Fruit fly (Drosophila melanogaster) whole organism, pupa: Measurements from ENCODE around the gene CG1105.

Experiments used
- CG10348 ChIP-seq: fragments of 200-800 bp; sonication (Bioruptor generic); IDR thresholded peaks from 2 replicates; pipeline ENCODE4 v1.3.6; 2022; ENCODE audit warnings: missing biosample characterization, missing genetic modification characterization
- CG12605 ChIP-seq: fragments of 200-800 bp; sonication (Bioruptor generic); IDR thresholded peaks from 2 replicates; pipeline ENCODE4 v1.3.6; 2022; ENCODE audit warnings: missing biosample characterization, missing genetic modification characterization
- CG13204 ChIP-seq: fragments of 200-800 bp; sonication (Bioruptor generic); optimal IDR thresholded peaks from 2 replicates; lab custom pipeline; 2018; ENCODE audit warnings: missing biosample characterization, mild to moderate bottlenecking, missing genetic modification characterization, moderate library complexity
- CG14655 ChIP-seq: fragments of 200-800 bp; sonication (Bioruptor generic); optimal IDR thresholded peaks from 3 replicates; lab custom pipeline; 2017; ENCODE audit warnings: mild to moderate bottlenecking, missing biosample characterization, missing genetic modification reagents, missing genetic modification characterization
- CG15710 ChIP-seq: fragments of 200-800 bp; sonication (Bioruptor generic); optimal IDR thresholded peaks from 2 replicates; lab custom pipeline; 2018; ENCODE audit warnings: missing biosample characterization, mild to moderate bottlenecking, missing genetic modification characterization, moderate library complexity
- CG17806 ChIP-seq: fragments of 200-800 bp; sonication (Bioruptor generic); optimal IDR thresholded peaks from 2 replicates; lab custom pipeline; 2018; ENCODE audit warnings: missing biosample characterization, mild to moderate bottlenecking, missing genetic modification characterization, moderate library complexity
- CG32121 ChIP-seq: fragments of 200-800 bp; sonication (Bioruptor generic); IDR thresholded peaks from 2 replicates; pipeline ENCODE4 v1.3.6; 2022; ENCODE audit warnings: missing biosample characterization, missing genetic modification characterization
- CG34367 ChIP-seq: fragments of 200-800 bp; sonication (Bioruptor generic); optimal IDR thresholded peaks from 2 replicates; lab custom pipeline; 2018; ENCODE audit warnings: missing biosample characterization, mild to moderate bottlenecking, missing genetic modification characterization
- CG4496 ChIP-seq: fragments of 200-800 bp; sonication (Bioruptor generic); IDR thresholded peaks from 3 replicates; pipeline ENCODE4 v1.3.6; 2022; ENCODE audit warnings: missing biosample characterization, missing genetic modification characterization
- CG8159 ChIP-seq: fragments of 200-800 bp; sonication (Bioruptor generic); optimal IDR thresholded peaks from 3 replicates; lab custom pipeline; 2018; ENCODE audit warnings: missing biosample characterization, mild to moderate bottlenecking, missing genetic modification characterization, moderate library complexity
- CG8301 ChIP-seq: fragments of 200-800 bp; sonication (Bioruptor generic); optimal IDR thresholded peaks from 2 replicates; lab custom pipeline; 2018; ENCODE audit warnings: missing biosample characterization, mild to moderate bottlenecking, missing genetic modification characterization
- CG9948 ChIP-seq: fragments of 200-800 bp; sonication (Bioruptor generic); optimal IDR thresholded peaks from 2 replicates; lab custom pipeline; 2018; ENCODE audit warnings: missing biosample characterization, mild to moderate bottlenecking, missing genetic modification characterization, moderate library complexity
- D1 ChIP-seq: fragments of 200-800 bp; sonication (Bioruptor generic); optimal IDR thresholded peaks from 2 replicates; lab custom pipeline; 2018; ENCODE audit warnings: missing biosample characterization, mild to moderate bottlenecking, missing genetic modification characterization, moderate library complexity
- EcR ChIP-seq: fragments of 200-800 bp; sonication (Bioruptor generic); optimal IDR thresholded peaks from 3 replicates; lab custom pipeline; 2019; ENCODE audit warnings: missing biosample characterization, missing genetic modification characterization, mild to moderate bottlenecking, moderate library complexity, missing genetic modification reagents
- Ets98B ChIP-seq: fragments of 200-800 bp; sonication (Bioruptor generic); IDR thresholded peaks from 2 replicates; pipeline ENCODE4 v1.3.6; 2022; ENCODE audit warnings: missing biosample characterization, missing genetic modification characterization
- Pif1A ChIP-seq: fragments of 200-800 bp; sonication (Bioruptor generic); optimal IDR thresholded peaks from 3 replicates; lab custom pipeline; 2016; ENCODE audit warnings: missing biosample characterization, missing genetic modification characterization
- Pif1B ChIP-seq: fragments of 200-800 bp; sonication (Bioruptor generic); optimal IDR thresholded peaks from 3 replicates; lab custom pipeline; 2016; ENCODE audit warnings: missing biosample characterization, missing genetic modification characterization
- Snoo ChIP-seq: fragments of 200-800 bp; sonication (Bioruptor generic); optimal IDR thresholded peaks from 3 replicates; lab custom pipeline; 2017; ENCODE audit warnings: missing biosample characterization, mild to moderate bottlenecking, missing genetic modification characterization, inconsistent platforms
- fd96Ca ChIP-seq: fragments of 200-800 bp; sonication (Bioruptor generic); IDR thresholded peaks from 3 replicates; pipeline ENCODE4 v1.3.6; 2022; ENCODE audit warnings: missing biosample characterization, missing genetic modification characterization
- gl ChIP-seq: fragments of 200-800 bp; sonication (Bioruptor generic); optimal IDR thresholded peaks from 2 replicates; lab custom pipeline; 2018; ENCODE audit warnings: missing biosample characterization, mild to moderate bottlenecking, missing genetic modification characterization
- rn ChIP-seq: fragments of 200-800 bp; sonication (Bioruptor generic); IDR thresholded peaks from 2 replicates; pipeline ENCODE4 v1.3.6; 2022; ENCODE audit warnings: missing biosample characterization, missing genetic modification characterization

Gene CG1105

DNA sequence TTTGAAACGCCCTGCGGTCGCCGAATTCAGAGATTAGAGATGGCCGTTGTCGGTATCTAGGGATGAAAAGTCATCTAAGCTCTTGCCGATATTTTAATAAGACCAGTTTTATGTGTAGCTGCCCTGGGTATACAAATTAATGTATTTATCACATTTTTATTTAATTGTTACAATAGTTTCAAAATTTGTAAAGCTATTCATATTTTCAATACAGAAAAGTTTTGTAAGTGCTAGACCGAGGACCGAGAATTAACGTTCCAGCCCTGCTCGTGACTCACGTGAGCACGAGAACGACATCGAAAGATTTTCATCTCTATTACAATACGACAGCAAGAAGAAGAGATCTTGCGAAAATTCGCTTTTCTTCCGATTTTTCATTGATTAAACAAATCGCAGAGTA, at the start of gene CG1105, which contains the start of gene CG1965:
TSS of gene CG1105 (minus strand) at position 45 of the 400 bp plus-strand sequence.
TSS of gene CG1965 (plus strand) at position 310 of the 400 bp plus-strand sequence.
- no peak for TF ChIP-seq Pif1B (GFP tag; lab: Kevin White, UChicago)
- TF ChIP-seq EcR: peak; percentile 15
- peak; percentile 83 for TF ChIP-seq CG8159 (tag; lab: Kevin White, UChicago)
- peak; percentile 87 for TF ChIP-seq Pif1A (GFP tag; lab: Kevin White, UChicago)
- TF ChIP-seq CG13204 (GFP tag; lab: Kevin White, UChicago): no peak
- peak; percentile 79 for TF ChIP-seq Ets98B (GFP tag; lab: Robert Waterston, UW)
- peak; percentile 80 for TF ChIP-seq CG17806 (tag; lab: Kevin White, UChicago)
- TF ChIP-seq CG4496 (GFP tag; lab: Robert Waterston, UW): peak; percentile 89
- peak; percentile 88 for TF ChIP-seq rn (GFP tag; lab: Robert Waterston, UW)
- no peak for TF ChIP-seq CG8301 (tag; lab: Kevin White, UChicago)
- TF ChIP-seq fd96Ca: peak; percentile 92
- TF ChIP-seq CG34367 (tag; lab: Kevin White, UChicago): peak; percentile 68
- TF ChIP-seq CG15710: peak; percentile 85
- no peak for TF ChIP-seq D1 (tag; lab: Kevin White, UChicago)
- peak; percentile 14 for TF ChIP-seq gl (tag; lab: Kevin White, UChicago)
- peak; percentile 85 for TF ChIP-seq CG32121
- TF ChIP-seq CG14655 (GFP tag; lab: Kevin White, UChicago): no peak
- TF ChIP-seq CG9948: peak; percentile 74
- TF ChIP-seq CG12605 (GFP tag; lab: Robert Waterston, UW): peak; percentile 67
- peak; percentile 76 for TF ChIP-seq CG10348 (GFP tag; lab: Robert Waterston, UW)
- TF ChIP-seq Snoo (tag; lab: Kevin White, UChicago): peak; percentile 75

dm6 chr3R:7116511-7116910, 49.6 kb upstream of the CG1105 start:
- TF ChIP-seq CG10348 (GFP tag; lab: Robert Waterston, UW) (no peak), CG17806 (tag; lab: Kevin White, UChicago) (no peak), CG9948 (no peak), CG8159 (tag; lab: Kevin White, UChicago) (no peak), Pif1B (GFP tag; lab: Kevin White, UChicago) (no peak), CG32121 (no peak), CG13204 (GFP tag; lab: Kevin White, UChicago) (no peak), D1 (tag; lab: Kevin White, UChicago) (no peak), fd96Ca (no peak), CG4496 (GFP tag; lab: Robert Waterston, UW) (no peak), CG34367 (tag; lab: Kevin White, UChicago) (no peak), rn (GFP tag; lab: Robert Waterston, UW) (no peak), Pif1A (GFP tag; lab: Kevin White, UChicago) (no peak), CG12605 (GFP tag; lab: Robert Waterston, UW) (no peak), CG8301 (tag; lab: Kevin White, UChicago) (no peak), CG14655 (GFP tag; lab: Kevin White, UChicago) (no peak), CG15710 (no peak), Ets98B (GFP tag; lab: Robert Waterston, UW) (no peak)

DNA sequence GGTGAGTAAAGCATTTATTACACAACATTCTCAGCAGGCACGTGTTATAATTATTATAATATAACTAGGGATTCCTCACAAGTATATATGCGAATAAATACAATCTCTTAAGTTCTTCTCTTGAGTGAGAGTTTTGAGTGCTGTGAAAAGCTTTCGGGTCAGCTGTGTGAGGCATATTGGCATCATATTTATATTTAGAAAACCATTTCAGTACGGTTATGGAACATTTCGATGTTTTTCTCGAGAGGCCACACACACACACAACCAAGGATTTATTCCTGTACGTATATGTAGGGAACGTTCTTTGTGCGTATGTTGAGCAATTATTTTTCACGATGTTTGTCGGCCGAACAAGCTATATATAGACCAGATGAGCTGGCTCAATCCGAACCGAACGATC, 46.0 kb upstream of the CG1105 start:
- TF ChIP-seq CG32121 (no peak), CG8159 (tag; lab: Kevin White, UChicago) (no peak), Pif1A (GFP tag; lab: Kevin White, UChicago) (no peak), Snoo (tag; lab: Kevin White, UChicago) (no peak), Pif1B (GFP tag; lab: Kevin White, UChicago) (no peak), fd96Ca (no peak), CG13204 (GFP tag; lab: Kevin White, UChicago) (no peak), CG4496 (GFP tag; lab: Robert Waterston, UW) (no peak), rn (GFP tag; lab: Robert Waterston, UW) (no peak), EcR (no peak), CG15710 (no peak), D1 (tag; lab: Kevin White, UChicago) (no peak), CG12605 (GFP tag; lab: Robert Waterston, UW) (no peak), CG14655 (GFP tag; lab: Kevin White, UChicago) (no peak), CG10348 (GFP tag; lab: Robert Waterston, UW) (no peak)

DNA sequence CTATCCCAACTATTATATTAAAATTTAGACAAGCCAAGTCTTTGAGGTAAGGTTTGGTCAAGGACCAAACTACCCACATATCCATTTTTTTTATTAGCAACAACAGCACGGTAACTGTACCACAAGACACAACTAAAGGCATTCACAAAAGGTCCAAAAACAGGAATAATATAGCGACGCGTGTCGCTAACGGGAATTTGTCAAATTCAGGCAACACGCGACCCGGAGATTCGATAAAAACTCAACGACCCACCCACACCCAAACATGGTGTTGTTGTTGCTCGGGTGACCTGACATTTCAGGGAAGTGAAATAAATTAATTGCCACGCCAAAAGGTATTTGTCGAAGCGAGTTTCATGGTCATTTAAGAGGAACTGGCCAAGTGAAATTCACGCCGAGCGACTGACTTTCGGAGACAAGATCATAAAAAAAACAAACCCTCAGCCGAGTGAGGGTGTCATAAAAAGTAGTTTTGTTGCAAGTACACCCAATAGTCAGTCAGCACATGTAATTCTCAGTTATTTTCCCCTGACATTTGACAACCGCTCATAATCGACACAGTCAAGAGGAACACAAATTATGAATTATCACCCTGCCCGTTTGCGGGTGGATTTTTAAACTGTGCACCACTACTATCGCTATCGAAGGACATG, 44.4 kb upstream of the CG1105 start:
- TF ChIP-seq CG8159 (tag; lab: Kevin White, UChicago) (no peak), Pif1B (GFP tag; lab: Kevin White, UChicago) (no peak), Snoo (tag; lab: Kevin White, UChicago) (no peak), CG4496 (GFP tag; lab: Robert Waterston, UW) (no peak), D1 (tag; lab: Kevin White, UChicago) (no peak), CG13204 (GFP tag; lab: Kevin White, UChicago) (no peak)
- TF ChIP-seq, all 21 proteins: peak for 0

dm6 chr3R:7109760-7110303, 42.9 kb upstream of the CG1105 start:
- TF ChIP-seq CG15710 (no peak), Pif1B (GFP tag; lab: Kevin White, UChicago) (peak; percentile 23), CG13204 (GFP tag; lab: Kevin White, UChicago) (peak; percentile 76), CG8301 (tag; lab: Kevin White, UChicago) (peak; percentile 5), rn (GFP tag; lab: Robert Waterston, UW) (no peak), EcR (peak; percentile 82), Snoo (tag; lab: Kevin White, UChicago) (peak; percentile 41), CG4496 (GFP tag; lab: Robert Waterston, UW) (0 out of 3 replicates have a peak, but pooled peaks have one; percentile 48)
